Worm (Caenorhabditis elegans): ENCODE measurements around the gene Y39B6A.30.
A peak's percentile ranks its signal among the peaks of the same experiment; 100 is the strongest.

Y39B6A.30 gene

DNA sequence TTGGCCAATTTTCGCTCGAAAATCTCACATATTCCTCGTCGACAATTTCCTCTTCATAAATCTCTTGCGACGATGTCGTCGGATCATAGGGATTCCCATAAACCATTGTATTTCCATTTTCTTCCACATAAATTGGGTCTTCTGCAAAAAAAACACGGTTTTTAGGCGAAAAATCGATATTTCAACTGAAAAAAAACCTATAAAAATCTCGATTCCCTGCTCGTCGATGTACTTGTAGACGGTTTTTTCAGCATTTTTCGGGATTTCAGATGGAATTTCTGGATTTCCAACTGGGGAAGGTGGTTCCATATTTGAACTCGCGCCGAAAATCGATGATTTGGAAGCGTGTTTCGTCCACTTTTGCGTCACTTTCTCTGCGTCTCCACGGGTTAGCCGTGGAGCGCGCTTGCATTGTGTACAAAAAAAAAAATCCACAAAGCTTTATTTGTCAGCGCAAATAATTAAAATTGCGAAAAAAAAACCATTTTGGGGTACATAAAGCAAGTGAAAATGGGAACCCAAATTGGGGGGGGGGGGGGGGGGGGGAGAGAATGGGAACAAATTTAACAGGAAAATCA lies 46.8 kb upstream of the Y39B6A.30 start, which contains the start of gene Y39B6A.43 (continued):
- TF ChIP-seq elt-2 (tag; optimal IDR thresholded peaks at IDR 0.05) (peak; percentile 85), ceh-82 (tag; optimal IDR thresholded peaks at IDR 0.05) (peak; percentile 97 to 99 (median 97)), fkh-4 (tag; optimal IDR thresholded peaks at IDR 0.05; ENCODE audit: borderline replicate concordance) (peak; percentile 75), nhr-11 (tag; optimal IDR thresholded peaks at IDR 0.05) (peak; percentile 87), unc-62 (GFP tag; optimal IDR thresholded peaks at IDR 0.05) (no peak), tbx-2 (tag; optimal IDR thresholded peaks at IDR 0.05) (peak; percentile 95), efl-1 (optimal IDR thresholded peaks at IDR 0.05) (peak; percentile 99 to 100), efl-1 (GFP tag; optimal IDR thresholded peaks at IDR 0.05 in 1 of 2) (peak; percentile 93 to 100), lin-15B (tag; optimal IDR thresholded peaks at IDR 0.05) (peak; percentile 97), dpl-1 (GFP tag; optimal IDR thresholded peaks at IDR 0.05) (peak; percentile 98 to 99 (median 98)), isw-1 (GFP tag; IDR thresholded peaks at IDR 0.05) (peak; percentile 95), skn-1 (tag; optimal IDR thresholded peaks at IDR 0.05) (peak; percentile 82), pag-3 (tag; optimal IDR thresholded peaks at IDR 0.05; ENCODE audit: borderline replicate concordance, insufficient read depth) (no peak), nhr-85 (tag) (peak; percentile 97), ztf-11 (tag; optimal IDR thresholded peaks at IDR 0.05) (peak in 1 of 2 experiments; percentile 88), ceh-88 (GFP tag; IDR thresholded peaks at IDR 0.05) (peak; percentile 86), lin-39 (tag; optimal IDR thresholded peaks at IDR 0.05) (peak; percentile 84), unc-98 (GFP tag; IDR thresholded peaks at IDR 0.05) (peak; percentile 78), lir-3 (tag; optimal IDR thresholded peaks at IDR 0.05; ENCODE audit: poor library complexity) (peak; percentile 85), xbp-1 (tag; optimal IDR thresholded peaks at IDR 0.05) (peak; percentile 93), tlp-1 (tag; optimal IDR thresholded peaks at IDR 0.05) (no peak), mab-9 (GFP tag; IDR thresholded peaks at IDR 0.05) (peak; percentile 91), ceh-63 (GFP tag; optimal IDR thresholded peaks at IDR 0.05) (no peak), efl-3 (GFP tag; optimal IDR thresholded peaks at IDR 0.05) (peak; percentile 42), irx-1 (tag; optimal IDR thresholded peaks at IDR 0.05) (peak; percentile 89), mep-1 (tag; optimal IDR thresholded peaks at IDR 0.05) (peak; percentile 93), zag-1 (tag; optimal IDR thresholded peaks at IDR 0.05) (peak; percentile 58), F16B12.6 (tag; optimal IDR thresholded peaks at IDR 0.05) (peak; percentile 63), nhr-20 (tag; optimal IDR thresholded peaks at IDR 0.05) (peak; percentile 95), ceh-90 (tag; optimal IDR thresholded peaks at IDR 0.05) (peak; percentile 63), aha-1 (tag; optimal IDR thresholded peaks at IDR 0.05) (peak; percentile 94), ets-5 (GFP tag; IDR thresholded peaks at IDR 0.05) (no peak), grh-1 (GFP tag; IDR thresholded peaks at IDR 0.05) (peak; percentile 94), mdl-1 (tag; optimal IDR thresholded peaks at IDR 0.05) (peak in 1 of 2 experiments; percentile 89), nhr-28 (tag; optimal IDR thresholded peaks at IDR 0.05) (no peak), lin-35 (GFP tag; optimal IDR thresholded peaks at IDR 0.05) (peak; percentile 98 to 100), ces-1 (GFP tag; optimal IDR thresholded peaks at IDR 0.05) (no peak)

DNA sequence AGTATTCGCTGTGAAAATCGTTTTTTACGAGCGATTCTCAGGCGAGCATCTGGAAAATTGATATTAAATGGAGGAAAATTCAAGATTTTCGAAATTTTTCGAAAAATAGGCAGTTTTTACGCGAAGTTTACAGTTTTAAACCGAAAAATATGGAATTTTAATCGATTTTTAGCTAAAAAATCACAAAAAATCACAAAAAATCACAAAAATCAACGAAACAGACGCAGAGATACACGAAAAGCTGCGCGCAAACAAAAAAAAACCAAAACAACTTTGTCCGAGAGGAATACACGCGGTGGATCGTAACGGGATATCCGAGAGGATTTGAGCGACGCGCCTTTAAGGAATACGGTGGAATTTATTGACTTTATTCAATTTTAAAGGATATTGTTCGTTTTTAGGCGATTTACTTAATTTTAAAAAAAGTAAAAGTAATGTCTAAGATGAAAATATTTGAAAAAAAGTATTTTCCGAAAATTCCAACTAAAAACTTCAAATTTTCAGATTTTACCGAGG lies 44.7 kb upstream of the Y39B6A.30 start, which contains the start of gene Y39B6A.42:
TSS of gene Y39B6A.42 (minus strand) at position 51 of the 516 bp plus-strand sequence.
- TF ChIP-seq ztf-4 (tag; optimal IDR thresholded peaks at IDR 0.05) (no peak), unc-30 (tag; optimal IDR thresholded peaks at IDR 0.05) (no peak), unc-86 (tag; optimal IDR thresholded peaks at IDR 0.05) (no peak), rnt-1 (tag; optimal IDR thresholded peaks at IDR 0.05) (no peak), efl-1 (optimal IDR thresholded peaks at IDR 0.05) (no peak), efl-1 (GFP tag; optimal IDR thresholded peaks at IDR 0.05 in 1 of 2) (no peak), unc-62 (GFP tag; optimal IDR thresholded peaks at IDR 0.05) (no peak), lin-15B (tag; optimal IDR thresholded peaks at IDR 0.05) (no peak), mef-2 (tag; optimal IDR thresholded peaks at IDR 0.05) (no peak), ztf-11 (tag; optimal IDR thresholded peaks at IDR 0.05) (no peak), skn-1 (tag; optimal IDR thresholded peaks at IDR 0.05) (no peak), ama-1 (optimal IDR thresholded peaks at IDR 0.05) (no peak), grh-1 (GFP tag; IDR thresholded peaks at IDR 0.05) (no peak), ceh-63 (GFP tag; optimal IDR thresholded peaks at IDR 0.05) (no peak), Y116A8C.19 (tag; optimal IDR thresholded peaks at IDR 0.05; ENCODE audit: borderline replicate concordance) (no peak), mdl-1 (tag; optimal IDR thresholded peaks at IDR 0.05) (no peak), zip-4 (GFP tag; optimal IDR thresholded peaks at IDR 0.05) (no peak), nhr-12 (tag; optimal IDR thresholded peaks at IDR 0.05) (no peak)
